Fruit fly (Drosophila melanogaster): Measurements from ENCODE around the gene Ncoa6.

Ncoa6 gene

DNA sequence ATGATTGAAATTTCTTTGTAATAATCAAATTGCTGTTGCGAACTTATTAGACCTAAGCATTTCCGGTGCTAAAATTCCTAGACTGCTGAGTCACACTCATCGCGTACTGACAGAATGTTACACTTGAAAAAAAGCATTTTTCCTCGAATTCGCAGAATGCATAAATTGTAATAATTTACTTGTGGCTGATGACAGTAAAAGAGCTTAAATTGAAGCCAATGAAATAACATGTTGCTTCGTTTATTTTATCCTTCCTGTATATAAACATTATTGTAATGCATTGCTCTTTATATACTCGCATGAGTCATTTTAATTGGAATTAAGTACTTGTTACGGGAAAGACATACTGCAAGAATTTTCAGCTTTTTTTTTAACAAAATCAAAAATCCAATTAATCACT lies 36.0 kb downstream of the Ncoa6 start:
- TF ChIP-seq CG8478 (optimal IDR thresholded peaks at IDR 0.05): no peak
- TF ChIP-seq CTCF (optimal IDR thresholded peaks at IDR 0.05): no peak

- TF ChIP-seq CG8478 (optimal IDR thresholded peaks at IDR 0.05): no peak
Measured at dm6 chr2L:5289921-5290320, 36.6 kb downstream of the Ncoa6 start.

dm6 chr2L:5288721-5289120 lies 37.8 kb downstream of the Ncoa6 start, which contains the start of gene vri:
Gene vri, plus strand, starts transcription at chr2L:5288944.
- no peak for TF ChIP-seq CTCF (optimal IDR thresholded peaks at IDR 0.05)
- TF ChIP-seq CG8478 (optimal IDR thresholded peaks at IDR 0.05): no peak

dm6 chr2L:5288262-5288621 lies 38.2 kb downstream of the Ncoa6 start:
- TF ChIP-seq CTCF (optimal IDR thresholded peaks at IDR 0.05): no peak
- TF ChIP-seq CG8478 (optimal IDR thresholded peaks at IDR 0.05): no peak

DNA sequence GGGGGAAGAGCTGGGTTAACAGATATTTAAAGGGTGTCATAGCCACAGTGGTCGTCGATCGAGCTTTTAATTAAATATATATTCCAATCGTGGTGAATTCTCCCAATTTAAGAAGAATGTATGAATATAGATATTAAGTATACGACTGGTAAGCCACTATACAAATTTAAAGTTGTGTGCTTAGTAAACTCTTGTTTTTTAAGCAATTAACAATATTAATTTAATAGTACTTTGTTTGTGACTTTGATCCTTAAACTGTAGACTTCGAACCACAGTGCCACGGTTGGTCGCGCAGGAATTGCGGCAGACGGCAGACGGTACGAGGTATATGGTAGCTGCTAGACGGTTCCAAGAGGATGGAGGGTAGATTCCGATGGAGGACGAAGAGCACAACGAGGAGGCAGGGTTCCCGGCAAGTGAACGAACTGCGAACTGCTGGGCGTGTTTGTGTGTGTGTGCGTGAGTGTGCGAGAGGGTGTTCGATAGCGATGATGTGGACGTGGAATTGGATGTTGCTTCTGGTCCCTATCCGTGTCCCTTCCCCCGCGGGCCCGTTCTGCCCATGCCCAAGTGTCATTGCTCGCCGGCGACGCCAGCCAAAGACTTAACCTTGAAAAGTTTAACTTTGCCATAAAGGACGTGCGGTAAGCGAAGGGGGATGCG lies 38.8 kb downstream of the Ncoa6 start:
- no peak for TF ChIP-seq CG8478 (optimal IDR thresholded peaks at IDR 0.05)
- no peak for TF ChIP-seq CTCF (optimal IDR thresholded peaks at IDR 0.05)

DNA sequence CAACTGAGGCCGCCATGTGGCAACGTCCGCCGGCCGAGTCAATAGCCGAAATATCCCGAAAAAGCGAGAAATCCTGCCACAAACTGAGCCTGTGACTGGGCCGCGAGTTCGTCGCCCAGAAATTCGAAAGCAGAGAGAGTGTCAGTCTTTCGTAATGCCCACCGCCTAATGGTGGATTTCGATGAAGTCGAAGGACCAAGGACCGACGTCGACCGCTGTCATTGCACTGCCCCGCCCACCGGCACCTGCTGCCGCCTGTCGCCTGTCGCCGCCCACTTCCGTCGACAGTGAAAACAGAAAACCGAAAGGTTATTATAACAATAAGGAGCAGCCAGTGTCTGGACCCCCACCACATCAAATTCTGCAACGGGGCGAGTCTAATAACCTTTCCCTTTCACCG lies 39.9 kb downstream of the Ncoa6 start:
- TF ChIP-seq CTCF (optimal IDR thresholded peaks at IDR 0.05) (no peak), CG8478 (optimal IDR thresholded peaks at IDR 0.05) (no peak)

dm6 chr2L:5285860-5286259 lies 40.6 kb downstream of the Ncoa6 start:
- TF ChIP-seq CG8478 (optimal IDR thresholded peaks at IDR 0.05): no peak
- TF ChIP-seq CTCF (optimal IDR thresholded peaks at IDR 0.05): no peak

dm6 chr2L:5284820-5285219 lies 41.7 kb downstream of the Ncoa6 start:
- no peak for TF ChIP-seq CTCF (optimal IDR thresholded peaks at IDR 0.05)
- TF ChIP-seq CG8478 (optimal IDR thresholded peaks at IDR 0.05): no peak

dm6 chr2L:5278309-5279130 lies 48.0 kb downstream of the Ncoa6 start, which contains the start of the genes Nin and Bub1:
Gene Nin, minus strand, starts transcription at chr2L:5278548.
Gene Bub1, plus strand, starts transcription at chr2L:5278865.
- peak; percentile 89 to 90 for TF ChIP-seq CTCF (optimal IDR thresholded peaks at IDR 0.05)
- no peak for TF ChIP-seq CG8478 (optimal IDR thresholded peaks at IDR 0.05)

DNA sequence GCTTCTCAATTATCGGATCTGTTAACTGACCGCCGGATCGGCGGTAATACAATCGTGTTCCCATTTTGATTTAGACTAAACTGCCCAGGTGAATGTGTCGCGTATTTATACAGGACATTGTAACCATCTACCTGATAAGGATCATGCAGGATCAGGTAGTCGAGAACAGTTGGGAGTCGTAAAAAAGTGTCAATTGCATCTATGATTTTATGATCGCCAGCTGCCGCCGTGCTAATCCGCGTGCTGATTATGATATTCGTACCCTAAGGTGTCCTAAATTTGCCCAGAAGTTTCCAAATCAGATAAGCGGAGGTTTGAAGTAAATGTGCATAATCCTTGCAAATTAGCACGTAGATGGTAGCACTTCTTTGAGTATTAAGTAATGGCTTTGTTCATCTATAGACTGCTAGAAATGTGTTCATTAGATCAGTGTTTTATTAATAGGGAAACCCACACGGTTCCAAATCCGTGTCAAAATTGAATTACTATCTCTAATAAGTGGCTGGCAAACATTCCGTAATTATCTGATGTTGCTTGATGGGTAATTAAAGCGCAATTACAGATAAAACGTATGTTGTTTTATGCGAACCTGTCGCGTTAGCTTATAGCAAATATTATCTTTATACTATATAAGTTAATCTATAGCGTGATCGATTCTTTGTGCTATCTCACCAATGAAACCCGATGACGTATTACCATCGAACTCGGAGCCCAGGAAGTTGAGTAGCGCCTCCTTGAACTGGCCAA lies 49.0 kb downstream of the Ncoa6 start:
- no peak for TF ChIP-seq CTCF (optimal IDR thresholded peaks at IDR 0.05)
- TF ChIP-seq CG8478 (optimal IDR thresholded peaks at IDR 0.05): no peak

DNA sequence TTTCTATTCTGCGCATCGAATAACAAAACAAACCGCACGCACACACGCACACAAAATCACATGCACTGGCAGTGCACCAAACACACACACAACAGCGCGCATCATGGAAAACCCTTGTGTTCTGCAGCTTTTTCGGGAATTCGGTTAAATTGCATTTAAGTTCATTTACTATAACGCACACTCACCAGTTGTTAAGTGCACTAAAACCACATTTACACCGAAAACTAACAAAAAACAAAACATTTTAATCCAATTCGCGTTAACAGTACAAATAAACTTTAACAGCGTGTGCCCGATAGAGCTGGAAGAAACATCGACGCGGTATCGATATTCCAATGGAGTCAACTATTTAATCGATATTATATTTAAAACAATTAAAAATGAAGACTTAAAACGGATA lies 55.4 kb downstream of the Ncoa6 start, which contains the start of gene tkv:
TSS of gene tkv (minus strand) at position 304 of the 400 bp plus-strand sequence.
- TF ChIP-seq CTCF (optimal IDR thresholded peaks at IDR 0.05) (no peak), CG8478 (optimal IDR thresholded peaks at IDR 0.05) (no peak)

- TF ChIP-seq CTCF (optimal IDR thresholded peaks at IDR 0.05): peak in 1 of 2 experiments; percentile 35
- TF ChIP-seq CG8478 (optimal IDR thresholded peaks at IDR 0.05): no peak
Measured at dm6 chr2L:5270215-5271071, 56.0 kb downstream of the Ncoa6 start.

DNA sequence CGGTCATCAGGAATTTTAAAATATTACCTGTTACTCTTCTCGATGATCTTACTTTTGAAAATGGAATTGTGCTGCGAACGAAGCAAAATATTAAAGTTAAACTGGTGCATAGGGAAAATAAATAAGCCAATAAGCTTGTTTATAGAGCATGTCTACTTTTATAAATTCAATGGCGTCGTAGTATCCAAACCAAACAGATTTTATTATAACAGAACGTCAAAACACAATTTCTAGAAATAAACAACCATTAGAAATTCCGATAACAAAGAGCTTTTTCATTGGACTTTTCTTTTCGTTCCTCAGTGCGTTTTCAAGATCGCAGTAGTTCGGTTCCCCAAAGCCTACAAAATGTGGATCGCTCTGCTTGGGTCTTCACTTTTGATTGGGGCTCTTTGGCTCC lies 58.3 kb downstream of the Ncoa6 start, which contains the start of gene Cyp4ac3:
TSS of gene Cyp4ac3 (plus strand) at position 301 of the 400 bp plus-strand sequence.
- no peak for TF ChIP-seq CG8478 (optimal IDR thresholded peaks at IDR 0.05)

DNA sequence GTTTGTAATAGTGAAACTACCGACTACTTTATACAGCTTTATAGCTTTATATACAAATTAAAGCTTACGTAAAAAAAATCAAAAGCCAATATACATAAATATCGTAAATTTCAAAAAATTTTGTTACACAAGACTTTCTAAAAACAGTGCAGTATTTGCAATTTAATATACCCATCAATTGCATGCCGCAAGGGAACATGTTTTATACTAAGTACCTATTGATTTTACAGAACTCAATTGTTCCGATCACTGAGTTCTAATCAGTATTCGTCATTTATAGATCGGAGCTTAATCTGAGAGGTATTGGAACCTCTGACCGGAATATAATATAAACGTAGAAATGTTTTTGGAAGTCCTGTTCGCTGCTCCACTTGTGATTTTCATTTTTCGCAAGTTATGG lies 60.4 kb downstream of the Ncoa6 start, which contains the start of gene Cyp4ac2:
TSS of gene Cyp4ac2 (plus strand) at position 301 of the 400 bp plus-strand sequence.
- TF ChIP-seq CTCF (optimal IDR thresholded peaks at IDR 0.05) (no peak), CG8478 (optimal IDR thresholded peaks at IDR 0.05) (no peak)
